Worm (Caenorhabditis elegans) whole organism, late embryonic: ENCODE results near the gene C45G9.2.

ENCODE experiments used
- C08G9.2 ChIP-seq: sonication (generic microtip); optimal IDR thresholded peaks from 2 replicates; lab custom pipeline; 2016; ENCODE audit warnings: mild to moderate bottlenecking, missing genetic modification characterization, moderate library complexity, missing compliant biosample characterization
- C38D4.7 ChIP-seq: fragments of 200-800 bp; sonication (Bioruptor generic); optimal IDR thresholded peaks from 2 replicates; lab custom pipeline; 2018; ENCODE audit warnings: mild to moderate bottlenecking, missing genetic modification characterization, moderate library complexity, missing compliant biosample characterization
- K02D7.2 ChIP-seq: sonication (generic microtip); optimal IDR thresholded peaks from 2 replicates; lab custom pipeline; 2017; ENCODE audit warnings: mild to moderate bottlenecking, missing genetic modification characterization, missing compliant biosample characterization
- K09A11.1 ChIP-seq: sonication (generic microtip); optimal IDR thresholded peaks from 2 replicates; lab custom pipeline; 2017; ENCODE audit warnings: antibody characterized with exemption, mild to moderate bottlenecking, missing genetic modification characterization, missing compliant biosample characterization; ENCODE audit not compliant: insufficient read depth
- T23F11.4 ChIP-seq: fragments of 200-800 bp; sonication (Bioruptor generic); optimal IDR thresholded peaks from 2 replicates; lab custom pipeline; 2018; ENCODE audit warnings: mild to moderate bottlenecking, missing genetic modification characterization, missing compliant biosample characterization
- Y22D7AL.16 ChIP-seq: sonication (generic microtip); optimal IDR thresholded peaks from 2 replicates; lab custom pipeline; 2016; ENCODE audit warnings: missing genetic modification characterization, missing compliant biosample characterization
- ama-1 ChIP-seq: fragments of 150-350 bp; optimal IDR thresholded peaks from 2 replicates; lab custom pipeline; 2014
- ceh-14 ChIP-seq: sonication (generic microtip); optimal IDR thresholded peaks from 2 replicates; lab custom pipeline; 2016; ENCODE audit warnings: missing genotype, missing genetic modification characterization, missing compliant biosample characterization
- ceh-18 ChIP-seq: sonication (generic microtip); optimal IDR thresholded peaks from 2 replicates; lab custom pipeline; 2016; ENCODE audit warnings: missing genetic modification characterization, missing compliant biosample characterization
- ceh-2 ChIP-seq: sonication (generic microtip); optimal IDR thresholded peaks from 2 replicates; lab custom pipeline; 2016; ENCODE audit warnings: missing genotype, missing genetic modification characterization, missing compliant biosample characterization
- ceh-22 ChIP-seq: sonication (generic microtip); optimal IDR thresholded peaks from 2 replicates; lab custom pipeline; 2017; ENCODE audit warnings: missing biosample characterization, missing genetic modification characterization
- ceh-30 ChIP-seq: fragments of 150-350 bp; optimal IDR thresholded peaks from 2 replicates; lab custom pipeline; 2014; ENCODE audit warnings: missing biosample characterization, missing genetic modification characterization
- ceh-31 ChIP-seq: sonication (generic microtip); optimal IDR thresholded peaks from 2 replicates; lab custom pipeline; 2016; ENCODE audit warnings: missing genetic modification characterization, missing compliant biosample characterization
- ceh-34 ChIP-seq: sonication (generic microtip); optimal IDR thresholded peaks from 2 replicates; lab custom pipeline; 2016; ENCODE audit warnings: mild to moderate bottlenecking, missing genetic modification characterization, missing compliant biosample characterization
- ceh-48 ChIP-seq: sonication (generic microtip); optimal IDR thresholded peaks from 2 replicates; lab custom pipeline; 2016; ENCODE audit warnings: missing genetic modification characterization, inconsistent platforms, missing compliant biosample characterization
- ceh-9 ChIP-seq: sonication (generic microtip); optimal IDR thresholded peaks from 2 replicates; lab custom pipeline; 2016; ENCODE audit warnings: mild to moderate bottlenecking, missing genetic modification characterization, inconsistent platforms, missing compliant biosample characterization
- che-1 ChIP-seq: sonication (generic microtip); optimal IDR thresholded peaks from 2 replicates; lab custom pipeline; 2016; ENCODE audit warnings: mild to moderate bottlenecking, missing genetic modification characterization, missing compliant biosample characterization
- dmd-4 ChIP-seq: sonication (generic microtip); optimal IDR thresholded peaks from 2 replicates; lab custom pipeline; 2016; ENCODE audit warnings: borderline replicate concordance, missing genetic modification characterization, missing compliant biosample characterization
- dve-1 ChIP-seq: sonication (generic microtip); optimal IDR thresholded peaks from 2 replicates; lab custom pipeline; 2017; ENCODE audit warnings: antibody characterized with exemption, mild to moderate bottlenecking, missing genetic modification characterization, missing compliant biosample characterization
- elt-2 ChIP-seq: sonication (generic microtip); optimal IDR thresholded peaks from 2 replicates; lab custom pipeline; 2016; ENCODE audit warnings: missing genetic modification reagents, missing genetic modification characterization, missing compliant biosample characterization
- elt-4 ChIP-seq: sonication (generic microtip); optimal IDR thresholded peaks from 2 replicates; lab custom pipeline; 2016; ENCODE audit warnings: missing genetic modification characterization, missing compliant biosample characterization
- fkh-6 ChIP-seq: sonication (generic microtip); optimal IDR thresholded peaks from 2 replicates; lab custom pipeline; 2016; ENCODE audit warnings: missing genetic modification characterization, missing compliant biosample characterization
- hlh-15 ChIP-seq: sonication (generic microtip); optimal IDR thresholded peaks from 2 replicates; lab custom pipeline; 2016; ENCODE audit warnings: missing genetic modification characterization, missing compliant biosample characterization
- hlh-6 ChIP-seq: sonication (generic microtip); optimal IDR thresholded peaks from 2 replicates; lab custom pipeline; 2016; ENCODE audit warnings: missing genotype, missing genetic modification characterization, missing compliant biosample characterization
- lim-6 ChIP-seq: sonication (generic microtip); optimal IDR thresholded peaks from 2 replicates; lab custom pipeline; 2016; ENCODE audit warnings: missing genetic modification characterization, missing compliant biosample characterization
- lin-11 ChIP-seq: fragments of 200-800 bp; sonication (Bioruptor generic); optimal IDR thresholded peaks from 2 replicates; lab custom pipeline; 2018; ENCODE audit warnings: mild to moderate bottlenecking, missing genetic modification characterization, missing compliant biosample characterization
- nhr-11 ChIP-seq: fragments of 150-350 bp; optimal IDR thresholded peaks from 2 replicates; lab custom pipeline; 2014; ENCODE audit warnings: missing biosample characterization, missing genetic modification characterization
- nhr-232 ChIP-seq: sonication (generic microtip); optimal IDR thresholded peaks from 2 replicates; lab custom pipeline; 2016; ENCODE audit warnings: missing genetic modification characterization, missing compliant biosample characterization
- npax-4 ChIP-seq: sonication (generic microtip); optimal IDR thresholded peaks from 2 replicates; lab custom pipeline; 2016; ENCODE audit warnings: missing genetic modification characterization, missing compliant biosample characterization
- odd-2 ChIP-seq: sonication (generic microtip); optimal IDR thresholded peaks from 2 replicates; lab custom pipeline; 2017; ENCODE audit warnings: antibody characterized with exemption, mild to moderate bottlenecking, missing genetic modification characterization, missing compliant biosample characterization
- pat-9 ChIP-seq: fragments of 200-800 bp; sonication (Bioruptor generic); optimal IDR thresholded peaks from 2 replicates; lab custom pipeline; 2018; ENCODE audit warnings: mild to moderate bottlenecking, missing genetic modification characterization, moderate library complexity, missing compliant biosample characterization
- pha-2 ChIP-seq: sonication (generic microtip); optimal IDR thresholded peaks from 2 replicates; lab custom pipeline; 2017; ENCODE audit warnings: mild to moderate bottlenecking, missing genetic modification characterization, missing compliant biosample characterization
- pha-4 ChIP-seq: fragments of 150-350 bp; optimal IDR thresholded peaks from 2 replicates; lab custom pipeline; 2018; ENCODE audit warnings: missing biosample characterization, missing genetic modification reagents, missing genetic modification characterization
- pqm-1 ChIP-seq: sonication (generic microtip); optimal IDR thresholded peaks from 2 replicates; lab custom pipeline; 2016; ENCODE audit warnings: missing genetic modification characterization, missing compliant biosample characterization
- ref-2 ChIP-seq: sonication (generic microtip); optimal IDR thresholded peaks from 2 replicates; lab custom pipeline; 2016; ENCODE audit warnings: missing genetic modification characterization, missing compliant biosample characterization
- sox-2 ChIP-seq: fragments of 200-800 bp; sonication (Bioruptor generic); IDR thresholded peaks from 2 replicates; pipeline ENCODE4 v1.3.6; 2022; ENCODE audit warnings: missing genetic modification reagents, missing genetic modification characterization, missing compliant biosample characterization
- sox-4 ChIP-seq: sonication (generic microtip); optimal IDR thresholded peaks from 2 replicates; lab custom pipeline; 2017; ENCODE audit warnings: mild to moderate bottlenecking, missing genetic modification characterization, inconsistent platforms, missing compliant biosample characterization
- syd-9 ChIP-seq: sonication (generic microtip); optimal IDR thresholded peaks from 2 replicates; lab custom pipeline; 2016; ENCODE audit warnings: mild to moderate bottlenecking, missing genetic modification characterization, moderate library complexity, missing compliant biosample characterization
- tbx-2 ChIP-seq: sonication (generic microtip); optimal IDR thresholded peaks from 2 replicates; lab custom pipeline; 2016; ENCODE audit warnings: missing genetic modification characterization, missing compliant biosample characterization
- ttx-3 ChIP-seq: sonication (generic microtip); optimal IDR thresholded peaks from 2 replicates; lab custom pipeline; 2016; ENCODE audit warnings: missing genetic modification reagents, missing genetic modification characterization, missing compliant biosample characterization
- unc-3 ChIP-seq, 2 experiments: fragments of 200-800 bp in 1 of 2; sonication (Bioruptor generic) in 1 of 2; sonication (generic microtip) in 1 of 2; conservative IDR thresholded peaks in 1 of 2; optimal IDR thresholded peaks in 1 of 2; 2 replicates each; pipeline versions ENCODE4 v1.3.6 to Lab custom; 2016 to 2022; ENCODE audit warnings: missing compliant biosample characterization in 2 of 2, missing genetic modification characterization in 2 of 2, missing genetic modification reagents in 1 of 2
- unc-42 ChIP-seq: sonication (generic microtip); optimal IDR thresholded peaks from 2 replicates; lab custom pipeline; 2016; ENCODE audit warnings: missing genotype, missing genetic modification characterization, missing compliant biosample characterization
- unc-55 ChIP-seq: sonication (generic microtip); optimal IDR thresholded peaks from 2 replicates; lab custom pipeline; 2017; ENCODE audit warnings: missing biosample characterization, missing genetic modification reagents, missing genetic modification characterization
- zip-5 ChIP-seq: sonication (generic microtip); optimal IDR thresholded peaks from 2 replicates; lab custom pipeline; 2016; ENCODE audit warnings: missing genetic modification characterization, missing compliant biosample characterization
- ztf-16 ChIP-seq: sonication (generic microtip); optimal IDR thresholded peaks from 2 replicates; lab custom pipeline; 2017; ENCODE audit warnings: missing genetic modification characterization, missing compliant biosample characterization

Gene C45G9.2

ce11 chrIII:5083304-5083703, 14.4 kb downstream of the C45G9.2 start:
- TF ChIP-seq dve-1 (tag; lab: Kevin White, UChicago) (no peak), T23F11.4 (GFP tag; lab: Kevin White, UChicago) (no peak), unc-55 (no peak), ceh-48 (no peak), K09A11.1 (no peak), ceh-22 (no peak), ceh-34 (tag; lab: Kevin White, UChicago) (no peak), ceh-30 (tag; lab: Kevin White, UChicago) (no peak), lim-6 (tag; lab: Kevin White, UChicago) (no peak), ceh-31 (tag; lab: Kevin White, UChicago) (no peak), lin-11 (tag; lab: Kevin White, UChicago) (no peak), npax-4 (tag; lab: Kevin White, UChicago) (no peak), ceh-14 (tag; lab: Kevin White, UChicago) (no peak)

DNA sequence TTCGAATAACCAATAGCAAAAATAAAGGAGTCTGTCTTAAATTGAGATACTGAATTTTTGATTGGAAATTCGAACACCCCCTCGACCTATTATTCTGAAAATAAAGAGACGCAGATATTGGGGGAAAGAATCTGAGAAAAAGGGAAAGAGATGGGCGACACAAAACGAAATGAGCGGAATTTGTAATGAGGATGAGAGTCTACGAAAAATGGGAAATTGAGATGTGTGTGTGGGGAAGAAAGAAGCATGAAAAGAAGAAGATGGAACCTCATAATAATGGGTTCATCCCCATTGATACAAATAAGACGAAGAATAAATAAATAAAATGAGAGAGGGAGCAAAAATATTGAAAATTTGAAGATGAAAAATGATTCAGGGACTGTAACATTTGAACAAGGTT, 16.7 kb downstream of the C45G9.2 start, which contains the start of gene cah-1:
Gene cah-1 (minus strand): TSS at position 101 of the 400 bp plus-strand sequence.
- TF ChIP-seq dve-1 (tag; lab: Kevin White, UChicago) (no peak), sox-4 (no peak), che-1 (no peak), nhr-232 (tag; lab: Kevin White, UChicago) (no peak), hlh-6 (tag; lab: Kevin White, UChicago) (no peak), hlh-15 (tag; lab: Kevin White, UChicago) (no peak), zip-5 (no peak), fkh-6 (tag; lab: Kevin White, UChicago) (no peak), pha-2 (tag; lab: Kevin White, UChicago) (no peak), dmd-4 (no peak), Y22D7AL.16 (tag; lab: Kevin White, UChicago) (no peak), odd-2 (no peak), C38D4.7 (GFP tag; lab: Kevin White, UChicago) (no peak), ama-1 (no peak), ceh-31 (tag; lab: Kevin White, UChicago) (no peak), elt-4 (tag; lab: Kevin White, UChicago) (no peak), nhr-11 (tag; lab: Kevin White, UChicago) (no peak), syd-9 (no peak)

- TF ChIP-seq C38D4.7 (GFP tag; lab: Kevin White, UChicago), result no peak
- TF ChIP-seq nhr-11 (tag; lab: Kevin White, UChicago), result no peak
- no peak for TF ChIP-seq fkh-6 (tag; lab: Kevin White, UChicago)
- no peak for TF ChIP-seq ceh-18 (tag; lab: Kevin White, UChicago)
- no peak for TF ChIP-seq ceh-14 (tag; lab: Kevin White, UChicago)
- no peak for TF ChIP-seq dve-1 (tag; lab: Kevin White, UChicago)
- TF ChIP-seq tbx-2, result no peak
- TF ChIP-seq lin-11 (tag; lab: Kevin White, UChicago), result no peak
- TF ChIP-seq elt-2 (tag; lab: Kevin White, UChicago), result no peak
- TF ChIP-seq pat-9 (tag; lab: Kevin White, UChicago), result no peak
- TF ChIP-seq nhr-232 (tag; lab: Kevin White, UChicago), result no peak
- TF ChIP-seq ztf-16 (tag; lab: Kevin White, UChicago), result no peak
- no peak for TF ChIP-seq ref-2 (tag; lab: Kevin White, UChicago)
- TF ChIP-seq pha-2 (tag; lab: Kevin White, UChicago), result no peak
- no peak for TF ChIP-seq unc-42
- no peak for TF ChIP-seq sox-2
- no peak for TF ChIP-seq K09A11.1
Measured at ce11 chrIII:5089489-5089888, 20.6 kb downstream of the C45G9.2 start.

DNA sequence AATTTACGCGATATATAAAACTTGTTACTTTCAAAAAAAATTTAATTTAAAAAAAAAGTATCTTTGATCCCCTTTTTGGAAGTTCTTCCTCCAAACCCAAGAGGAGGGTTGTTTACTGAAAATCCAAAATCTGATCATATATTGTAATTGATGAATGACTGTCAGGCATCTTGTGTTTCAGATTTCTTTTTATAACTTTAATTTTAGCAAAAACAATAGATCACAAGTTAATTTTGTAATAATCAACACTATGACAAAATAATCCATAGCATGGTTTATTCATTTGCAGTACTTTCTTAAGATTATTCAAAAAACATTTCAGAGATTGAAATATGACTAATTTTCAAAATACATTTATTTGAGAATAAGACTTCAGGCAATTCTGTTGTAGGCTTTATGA, 23.5 kb downstream of the C45G9.2 start:
- TF ChIP-seq sox-2 (no peak), lim-6 (tag; lab: Kevin White, UChicago) (no peak), C08G9.2 (tag; lab: Kevin White, UChicago) (no peak), K02D7.2 (tag; lab: Kevin White, UChicago) (no peak), unc-3 (GFP tag; conservative IDR thresholded peaks at IDR 0.05; lab: Robert Waterston, UW) (no peak), unc-3 (tag; optimal IDR thresholded peaks at IDR 0.05; lab: Kevin White, UChicago) (no peak), ttx-3 (tag; lab: Kevin White, UChicago) (no peak), pqm-1 (tag; lab: Kevin White, UChicago) (no peak), pha-4 (tag; lab: Kevin White, UChicago) (no peak), ref-2 (tag; lab: Kevin White, UChicago) (no peak), elt-2 (tag; lab: Kevin White, UChicago) (no peak), hlh-6 (tag; lab: Kevin White, UChicago) (no peak), fkh-6 (tag; lab: Kevin White, UChicago) (no peak), ceh-18 (tag; lab: Kevin White, UChicago) (no peak), ceh-2 (tag; lab: Kevin White, UChicago) (no peak), ceh-34 (tag; lab: Kevin White, UChicago) (no peak), ceh-9 (tag; lab: Kevin White, UChicago) (no peak)
